Fruit fly (Drosophila melanogaster): Measurements from ENCODE around the gene CG18641.

The CG18641 gene

DNA sequence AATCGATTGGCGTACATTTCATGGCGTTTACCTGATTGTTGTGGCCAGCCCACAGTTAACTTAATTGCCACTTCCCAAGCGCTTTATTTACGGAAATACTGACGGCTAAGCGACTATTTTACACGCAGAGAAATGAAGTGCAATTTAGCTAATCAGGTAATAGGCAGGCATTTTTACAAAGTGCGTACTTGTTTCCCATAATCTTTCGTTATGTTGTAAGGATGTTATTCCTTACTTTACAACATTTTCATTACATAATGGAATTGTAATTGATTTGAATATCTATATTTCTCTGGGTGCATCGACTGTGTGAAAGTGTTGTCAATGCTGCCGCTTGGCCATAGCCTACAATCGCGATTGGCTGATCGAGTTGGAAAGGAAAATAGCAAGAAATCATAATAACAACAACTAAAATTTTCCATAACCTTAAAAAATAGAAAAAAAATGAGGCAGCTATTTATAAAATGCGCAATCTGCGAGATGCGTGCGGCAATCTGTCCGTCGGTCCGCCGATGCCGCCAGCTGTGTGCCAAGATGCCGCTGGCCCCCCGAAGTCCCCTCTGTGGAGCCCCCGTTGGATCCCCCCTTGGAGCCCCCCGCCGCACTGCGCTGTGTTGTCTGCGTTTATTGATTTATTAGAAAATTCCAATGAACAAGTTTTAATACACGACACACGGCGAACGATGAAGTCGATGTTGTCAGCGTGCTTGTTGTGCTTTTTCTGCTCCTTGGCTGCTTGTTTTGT lies 11.5 kb upstream of the CG18641 start (continued):
- TF ChIP-seq CG17361 (GFP tag; IDR thresholded peaks at IDR 0.05) (peak; percentile 41; the same call in 1 of the 3 replicates), CG9215 (GFP tag; IDR thresholded peaks at IDR 0.05) (no peak), CG5245 (GFP tag; optimal IDR thresholded peaks at IDR 0.05) (peak; percentile 35), CoRest (tag; optimal IDR thresholded peaks at IDR 0.05) (peak; percentile 40), croc (GFP tag; conservative IDR thresholded peaks at IDR 0.05) (0 out of 3 replicates have a peak, but pooled peaks have one; percentile 25), Rx (GFP tag; IDR thresholded peaks at IDR 0.05) (peak; percentile 55), pum (GFP tag; optimal IDR thresholded peaks at IDR 0.05) (peak; percentile 16), Dfd (GFP tag; optimal IDR thresholded peaks at IDR 0.05) (no peak), CG5180 (GFP tag; optimal IDR thresholded peaks at IDR 0.05) (no peak), Xbp1 (GFP tag; optimal IDR thresholded peaks at IDR 0.05) (peak; percentile 69), Mrtf (GFP tag; IDR thresholded peaks at IDR 0.05) (no peak), CG17186 (GFP tag; optimal IDR thresholded peaks at IDR 0.05) (no peak), sens-2 (GFP tag; IDR thresholded peaks at IDR 0.05) (no peak), CG17359 (tag; optimal IDR thresholded peaks at IDR 0.05) (peak; percentile 75), CG12769 (tag; optimal IDR thresholded peaks at IDR 0.05) (peak; percentile 53), chinmo (GFP tag; IDR thresholded peaks at IDR 0.05; ENCODE audit: partially characterized antibody) (no peak), esg (GFP tag; conservative IDR thresholded peaks at IDR 0.05) (peak; percentile 42), az2 (GFP tag; optimal IDR thresholded peaks at IDR 0.05) (peak; percentile 61), HLHmδ (GFP tag; optimal IDR thresholded peaks at IDR 0.05) (no peak), CG17385 (GFP tag; optimal IDR thresholded peaks at IDR 0.05) (peak; percentile 41), CG9876 (GFP tag; optimal IDR thresholded peaks at IDR 0.05) (peak; percentile 8), zen (tag; optimal IDR thresholded peaks at IDR 0.05) (no peak), Awh (GFP tag; IDR thresholded peaks at IDR 0.05) (peak; percentile 40; the same call in 1 of the 2 replicates), CG12071 (GFP tag; optimal IDR thresholded peaks at IDR 0.05) (peak; percentile 37), CG14965 (GFP tag; optimal IDR thresholded peaks at IDR 0.05; ENCODE audit: borderline replicate concordance) (no peak), Drgx (GFP tag; IDR thresholded peaks at IDR 0.05) (peak; percentile 90), Hr39 (optimal IDR thresholded peaks at IDR 0.05) (peak; percentile 33), sc (optimal IDR thresholded peaks at IDR 0.05) (no peak), sc (GFP tag; optimal IDR thresholded peaks at IDR 0.05) (peak; percentile 25), CG34422 (GFP tag; IDR thresholded peaks at IDR 0.05) (peak; percentile 65; the same call in 2 of the 3 replicates), CG15696 (tag; optimal IDR thresholded peaks at IDR 0.05) (no peak), Nf-YA (GFP tag; IDR thresholded peaks at IDR 0.05) (peak; percentile 30; the same call in 1 of the 2 replicates), CG9727 (GFP tag; optimal IDR thresholded peaks at IDR 0.05) (peak; percentile 4), CG12219 (GFP tag; optimal IDR thresholded peaks at IDR 0.05) (peak; percentile 52), sna (GFP tag; IDR thresholded peaks at IDR 0.05; ENCODE audit: partially characterized antibody) (no peak), Gsc (GFP tag; IDR thresholded peaks at IDR 0.05) (no peak), HmgZ (tag; optimal IDR thresholded peaks at IDR 0.05) (no peak), CG15011 (GFP tag; optimal IDR thresholded peaks at IDR 0.05) (no peak), CG1233 (GFP tag; optimal IDR thresholded peaks at IDR 0.05) (no peak), CG4617 (GFP tag; optimal IDR thresholded peaks at IDR 0.05; ENCODE audit: borderline replicate concordance) (no peak), aop (GFP tag; IDR thresholded peaks at IDR 0.05) (no peak), CG15073 (GFP tag; optimal IDR thresholded peaks at IDR 0.05) (no peak), Hmr (GFP tag; optimal IDR thresholded peaks at IDR 0.05) (peak; percentile 18), vvl (GFP tag; IDR thresholded peaks at IDR 0.05) (peak; percentile 77), ranshi (GFP tag; IDR thresholded peaks at IDR 0.05) (peak; percentile 57), pnt (GFP tag; optimal IDR thresholded peaks at IDR 0.05) (peak; percentile 44), NC2α (GFP tag; optimal IDR thresholded peaks at IDR 0.05) (no peak), psq (GFP tag; optimal IDR thresholded peaks at IDR 0.05) (no peak), otp (GFP tag; IDR thresholded peaks at IDR 0.05) (peak; percentile 54; the same call in 1 of the 3 replicates), Hmx (GFP tag; optimal IDR thresholded peaks at IDR 0.05) (no peak)

All from whole organism, embryonic.